Fruit fly (Drosophila melanogaster) whole organism, embryonic: ENCODE results near the gene Cad99C.

Experiments used
- Adf1 ChIP-seq: fragments of 200-800 bp; sonication (Bioruptor generic); IDR thresholded peaks from 2 replicates; pipeline ENCODE4 v1.3.6; 2022; ENCODE audit warnings: missing biosample characterization, missing genetic modification characterization
- Aef1 ChIP-seq: fragments of 200-800 bp; sonication (Bioruptor generic); IDR thresholded peaks from 3 replicates; pipeline ENCODE4 v1.3.6; 2022; ENCODE audit warnings: missing biosample characterization, missing genetic modification characterization
- BEAF-32 ChIP-seq: fragments of 200-800 bp; sonication (Bioruptor generic); optimal IDR thresholded peaks from 3 replicates; lab custom pipeline; 2017; ENCODE audit warnings: missing biosample characterization, missing genetic modification characterization, mild to moderate bottlenecking, moderate library complexity, missing genetic modification reagents
- BtbVII ChIP-seq: fragments of 200-800 bp; sonication (Bioruptor generic); optimal IDR thresholded peaks from 3 replicates; lab custom pipeline; 2017; ENCODE audit warnings: missing biosample characterization, mild to moderate bottlenecking, missing genetic modification characterization
- CG15269 ChIP-seq: fragments of 200-800 bp; sonication (Bioruptor generic); optimal IDR thresholded peaks from 2 replicates; lab custom pipeline; 2018; ENCODE audit warnings: missing biosample characterization, mild to moderate bottlenecking, missing genetic modification characterization, moderate library complexity
- CG15479 ChIP-seq: fragments of 200-800 bp; sonication (Bioruptor generic); optimal IDR thresholded peaks from 3 replicates; lab custom pipeline; 2019; ENCODE audit warnings: missing biosample characterization, mild to moderate bottlenecking, missing genetic modification characterization, moderate library complexity
- CG17829 ChIP-seq: fragments of 200-800 bp; optimal IDR thresholded peaks from 2 replicates; lab custom pipeline; 2019; ENCODE audit warnings: missing biosample characterization, mild to moderate bottlenecking, missing genetic modification characterization, moderate library complexity
- CG18011 ChIP-seq: fragments of 200-800 bp; sonication (Bioruptor generic); optimal IDR thresholded peaks from 2 replicates; lab custom pipeline; 2017; ENCODE audit warnings: missing biosample characterization, missing genetic modification characterization, mild to moderate bottlenecking, moderate library complexity, missing genotype
- CG18262 ChIP-seq: fragments of 200-800 bp; optimal IDR thresholded peaks from 3 replicates; lab custom pipeline; 2019; ENCODE audit warnings: missing biosample characterization, mild to moderate bottlenecking, missing genetic modification characterization, moderate library complexity
- CG18476 ChIP-seq: fragments of 200-800 bp; sonication (Bioruptor generic); optimal IDR thresholded peaks from 2 replicates; lab custom pipeline; 2016; ENCODE audit warnings: missing biosample characterization, mild to moderate bottlenecking, missing genetic modification characterization
- CG18764 ChIP-seq: fragments of 200-800 bp; sonication (Bioruptor generic); optimal IDR thresholded peaks from 3 replicates; lab custom pipeline; 2016; ENCODE audit warnings: missing biosample characterization, missing genetic modification characterization
- CG3065 ChIP-seq: fragments of 200-800 bp; sonication (Bioruptor generic); optimal IDR thresholded peaks from 2 replicates; lab custom pipeline; 2016; ENCODE audit warnings: missing biosample characterization, missing genetic modification characterization
- CG31388 ChIP-seq: fragments of 200-800 bp; sonication (Bioruptor generic); optimal IDR thresholded peaks from 2 replicates; lab custom pipeline; 2016; ENCODE audit warnings: missing biosample characterization, missing genetic modification characterization
- CG5245 ChIP-seq: fragments of 200-800 bp; sonication (Bioruptor generic); optimal IDR thresholded peaks from 3 replicates; lab custom pipeline; 2016; ENCODE audit warnings: missing biosample characterization, missing genetic modification characterization
- CG6689 ChIP-seq: fragments of 200-800 bp; sonication (Bioruptor generic); IDR thresholded peaks from 2 replicates; pipeline ENCODE4 v1.3.6; 2022; ENCODE audit warnings: missing biosample characterization, missing genetic modification characterization
- CG6765 ChIP-seq: fragments of 200-800 bp; sonication (Bioruptor generic); optimal IDR thresholded peaks from 3 replicates; lab custom pipeline; 2017; ENCODE audit warnings: missing biosample characterization, mild to moderate bottlenecking, missing genetic modification characterization
- CG6791 ChIP-seq: fragments of 200-800 bp; sonication (Bioruptor generic); IDR thresholded peaks from 3 replicates; pipeline ENCODE4 v1.3.6; 2022; ENCODE audit warnings: missing biosample characterization, missing genetic modification characterization; ENCODE audit not compliant: partially characterized antibody
- CG8924 ChIP-seq: fragments of 200-800 bp; optimal IDR thresholded peaks from 3 replicates; lab custom pipeline; 2019; ENCODE audit warnings: missing biosample characterization, mild to moderate bottlenecking, missing genetic modification characterization, moderate library complexity
- HLH4C ChIP-seq: fragments of 200-800 bp; sonication (Bioruptor generic); IDR thresholded peaks from 3 replicates; pipeline ENCODE4 v1.3.6; 2022; ENCODE audit warnings: missing biosample characterization, missing genetic modification characterization; ENCODE audit not compliant: partially characterized antibody
- HLH54F ChIP-seq: fragments of 200-800 bp; sonication (Bioruptor generic); optimal IDR thresholded peaks from 3 replicates; lab custom pipeline; 2016; ENCODE audit warnings: missing biosample characterization, missing genetic modification characterization
- HLHmδ ChIP-seq: fragments of 200-800 bp; sonication (Bioruptor generic); optimal IDR thresholded peaks from 2 replicates; lab custom pipeline; 2018; ENCODE audit warnings: missing biosample characterization, mild to moderate bottlenecking, missing genetic modification characterization, moderate library complexity
- Hmx ChIP-seq: fragments of 200-800 bp; sonication (Bioruptor generic); optimal IDR thresholded peaks from 2 replicates; lab custom pipeline; 2016; ENCODE audit warnings: missing biosample characterization, missing genetic modification characterization
- Jarid2 ChIP-seq: fragments of 200-800 bp; sonication (Bioruptor generic); optimal IDR thresholded peaks from 3 replicates; lab custom pipeline; 2017; ENCODE audit warnings: mild to moderate bottlenecking, missing biosample characterization, missing genetic modification reagents, missing genetic modification characterization
- MTF-1 ChIP-seq: fragments of 200-800 bp; sonication (Bioruptor generic); optimal IDR thresholded peaks from 2 replicates; lab custom pipeline; 2018; ENCODE audit warnings: missing biosample characterization, mild to moderate bottlenecking, missing genetic modification characterization, borderline replicate concordance
- Opbp ChIP-seq: fragments of 200-800 bp; sonication (Bioruptor generic); IDR thresholded peaks from 3 replicates; pipeline ENCODE4 v1.3.6; 2022; ENCODE audit warnings: missing biosample characterization, missing genetic modification characterization; ENCODE audit not compliant: partially characterized antibody
- Optix ChIP-seq: fragments of 200-800 bp; sonication (Bioruptor generic); IDR thresholded peaks from 3 replicates; pipeline ENCODE4 v1.3.6; 2022; ENCODE audit warnings: missing biosample characterization, missing genetic modification characterization
- Ptx1 ChIP-seq: fragments of 200-800 bp; sonication (Bioruptor generic); IDR thresholded peaks from 2 replicates; pipeline ENCODE4 v1.3.6; 2022; ENCODE audit warnings: missing biosample characterization, missing genetic modification characterization
- Xrp1 ChIP-seq: fragments of 200-800 bp; sonication (Bioruptor generic); IDR thresholded peaks from 2 replicates; pipeline ENCODE4 v1.3.6; 2022; ENCODE audit warnings: missing biosample characterization, missing genetic modification characterization
- amos ChIP-seq: fragments of 200-800 bp; sonication (Bioruptor generic); IDR thresholded peaks from 2 replicates; pipeline ENCODE4 v1.3.6; 2022; ENCODE audit warnings: missing biosample characterization, missing genetic modification characterization; ENCODE audit not compliant: partially characterized antibody
- aop ChIP-seq: fragments of 200-800 bp; sonication (Bioruptor generic); IDR thresholded peaks from 2 replicates; pipeline ENCODE4 v1.3.6; 2022; ENCODE audit warnings: missing biosample characterization, missing genetic modification characterization
- ara ChIP-seq: fragments of 200-800 bp; sonication (Bioruptor generic); IDR thresholded peaks from 2 replicates; pipeline ENCODE4 v1.3.6; 2022; ENCODE audit warnings: missing biosample characterization, missing genetic modification characterization
- chn ChIP-seq: fragments of 200-800 bp; sonication (Bioruptor generic); optimal IDR thresholded peaks from 2 replicates; lab custom pipeline; 2016; ENCODE audit warnings: missing biosample characterization, missing genetic modification characterization
- da ChIP-seq: fragments of 200-800 bp; sonication (Bioruptor generic); optimal IDR thresholded peaks from 2 replicates; lab custom pipeline; 2016; ENCODE audit warnings: missing biosample characterization, missing genetic modification characterization
- dpn ChIP-seq, 2 experiments: fragments of 200-800 bp; sonication (Bioruptor generic); optimal IDR thresholded peaks; 3 replicates each; lab custom pipeline; 2016; ENCODE audit warnings: missing biosample characterization in 2 of 2, missing genetic modification characterization in 2 of 2
- fd102C ChIP-seq: fragments of 200-800 bp; sonication (Bioruptor generic); optimal IDR thresholded peaks from 2 replicates; lab custom pipeline; 2018; ENCODE audit warnings: missing biosample characterization, mild to moderate bottlenecking, missing genetic modification characterization, moderate library complexity
- fru ChIP-seq: fragments of >200 bp; optimal IDR thresholded peaks from 2 replicates; lab custom pipeline; 2017
- jumu ChIP-seq: fragments of 200-800 bp; sonication (Bioruptor generic); optimal IDR thresholded peaks from 3 replicates; lab custom pipeline; 2016; ENCODE audit warnings: missing biosample characterization, missing genetic modification characterization
- kay ChIP-seq: fragments of 200-800 bp; sonication (Bioruptor generic); optimal IDR thresholded peaks from 2 replicates; lab custom pipeline; 2016; ENCODE audit warnings: missing biosample characterization, missing genetic modification characterization
- kni ChIP-seq: fragments of 200-800 bp; sonication (Bioruptor generic); optimal IDR thresholded peaks from 3 replicates; lab custom pipeline; 2017; ENCODE audit warnings: mild to moderate bottlenecking, missing biosample characterization, missing genetic modification reagents, missing genetic modification characterization
- nerfin-1 ChIP-seq: fragments of 200-800 bp; sonication (Bioruptor generic); optimal IDR thresholded peaks from 3 replicates; lab custom pipeline; 2019; ENCODE audit warnings: missing biosample characterization, mild to moderate bottlenecking, missing genetic modification characterization, moderate library complexity
- pan ChIP-seq, 4 experiments: fragments of >200 bp in 3 of 4; fragments of 200-800 bp in 1 of 4; sonication (Bioruptor generic) in 1 of 4; optimal IDR thresholded peaks in 3 of 4; IDR thresholded peaks in 1 of 4; 2 replicates each; pipeline versions ENCODE4 v1.3.6 to Lab custom; 2017 to 2022; ENCODE audit warnings: missing biosample characterization in 2 of 4, missing genetic modification characterization in 2 of 4, mixed read lengths in 1 of 4
- phol ChIP-seq: fragments of 200-800 bp; sonication (Bioruptor generic); optimal IDR thresholded peaks from 3 replicates; lab custom pipeline; 2018; ENCODE audit warnings: missing biosample characterization, mild to moderate bottlenecking, missing genetic modification characterization, moderate library complexity
- pros ChIP-seq: fragments of 200-800 bp; sonication (Bioruptor generic); optimal IDR thresholded peaks from 3 replicates; lab custom pipeline; 2019; ENCODE audit warnings: missing biosample characterization, mild to moderate bottlenecking, missing genetic modification characterization, moderate library complexity
- pzg ChIP-seq: fragments of 200-800 bp; sonication (Bioruptor generic); optimal IDR thresholded peaks from 3 replicates; lab custom pipeline; 2018; ENCODE audit warnings: missing biosample characterization, mild to moderate bottlenecking, missing genetic modification characterization, moderate library complexity
- rib ChIP-seq: fragments of 200-800 bp; sonication (Bioruptor generic); IDR thresholded peaks from 2 replicates; pipeline ENCODE4 v1.3.6; 2022; ENCODE audit warnings: missing biosample characterization, missing genetic modification characterization
- sqz ChIP-seq: fragments of 200-800 bp; sonication (Bioruptor generic); optimal IDR thresholded peaks from 3 replicates; lab custom pipeline; 2018; ENCODE audit warnings: missing biosample characterization, mild to moderate bottlenecking, missing genetic modification characterization
- tna ChIP-seq: fragments of 200-800 bp; sonication (Bioruptor generic); IDR thresholded peaks from 2 replicates; pipeline ENCODE4 v1.3.6; 2022; ENCODE audit warnings: missing biosample characterization, missing genetic modification characterization; ENCODE audit not compliant: partially characterized antibody
- unc-4 ChIP-seq: fragments of 200-800 bp; sonication (Bioruptor generic); IDR thresholded peaks from 2 replicates; pipeline ENCODE4 v1.3.6; 2022; ENCODE audit warnings: missing biosample characterization, missing genetic modification characterization; ENCODE audit not compliant: partially characterized antibody

Cad99C gene

dm6 chr3R:29876733-29877193 is 35.3 kb downstream of the Cad99C start, which contains the start of gene CG31038 (continued):
- TF ChIP-seq CG18262 (tag; lab: Kevin White, UChicago) (peak; percentile 37), CG6689 (GFP tag; lab: Robert Waterston, UW) (peak; percentile 25; the same call in 1 of the 2 replicates), CG18011 (no peak), amos (GFP tag; lab: Robert Waterston, UW) (peak; percentile 39; the same call in 1 of the 2 replicates), HLH4C (GFP tag; lab: Robert Waterston, UW) (peak; percentile 42; the same call in 1 of the 3 replicates), BtbVII (no peak), pros (peak; percentile 34), HLH54F (GFP tag; lab: Kevin White, UChicago) (no peak), jumu (GFP tag; lab: Kevin White, UChicago) (no peak), CG15479 (GFP tag; lab: Kevin White, UChicago) (peak; percentile 85), CG17829 (tag; lab: Kevin White, UChicago) (peak; percentile 20), Optix (GFP tag; lab: Robert Waterston, UW) (0 out of 3 replicates have a peak, but pooled peaks have one; percentile 26), BEAF-32 (GFP tag; lab: Kevin White, UChicago) (peak; percentile 13), Aef1 (peak; percentile 66), CG3065 (GFP tag; lab: Kevin White, UChicago) (no peak), CG15269 (tag; lab: Kevin White, UChicago) (peak; percentile 3), CG5245 (no peak), HLHmδ (GFP tag; lab: Kevin White, UChicago) (peak; percentile 89), rib (peak; percentile 59; the same call in 1 of the 2 replicates), MTF-1 (GFP tag; lab: Kevin White, UChicago) (peak; percentile 40), CG31388 (GFP tag; lab: Kevin White, UChicago) (no peak), nerfin-1 (tag; lab: Kevin White, UChicago) (peak; percentile 20), Opbp (peak; percentile 62; the same call in 2 of the 3 replicates), dpn (GFP tag; optimal IDR thresholded peaks at IDR 0.05; lab: Kevin White, UChicago) (peak in 1 of 2 experiments; percentile 20), Hmx (GFP tag; lab: Kevin White, UChicago) (no peak), fd102C (GFP tag; lab: Kevin White, UChicago) (no peak), Adf1 (GFP tag; lab: Robert Waterston, UW) (0 out of 2 replicates have a peak, but pooled peaks have one; percentile 7), pan (optimal IDR thresholded peaks at IDR 0.05; lab: Kevin White, UChicago) (no peak), pan (GFP tag; optimal IDR thresholded peaks at IDR 0.05 in 1 of 2, IDR thresholded peaks at IDR 0.05 in 1 of 2) (peak in 1 of 2 experiments; percentile 62), phol (tag; lab: Kevin White, UChicago) (no peak), CG6765 (GFP tag; lab: Kevin White, UChicago) (no peak), ara (GFP tag; lab: Robert Waterston, UW) (peak; percentile 61; the same call in 1 of the 2 replicates), da (GFP tag; lab: Kevin White, UChicago) (no peak), CG18476 (GFP tag; lab: Kevin White, UChicago) (no peak), CG8924 (tag; lab: Kevin White, UChicago) (peak; percentile 13), pzg (no peak), kay (GFP tag; lab: Kevin White, UChicago) (peak; percentile 43), Jarid2 (peak; percentile 96), CG6791 (peak; percentile 69; the same call in 2 of the 3 replicates), kni (GFP tag; lab: Kevin White, UChicago) (peak; percentile 58), unc-4 (GFP tag; lab: Robert Waterston, UW) (peak; percentile 40; the same call in 1 of the 2 replicates), Xrp1 (GFP tag; lab: Robert Waterston, UW) (peak; percentile 28; the same call in 1 of the 2 replicates), Ptx1 (no peak), aop (GFP tag; lab: Robert Waterston, UW) (0 out of 2 replicates have a peak, but pooled peaks have one; percentile 3), tna (GFP tag; lab: Robert Waterston, UW) (peak; percentile 50; the same call in 1 of the 2 replicates), CG18764 (no peak), fru (lab: Kevin White, UChicago) (no peak), sqz (GFP tag; lab: Kevin White, UChicago) (no peak), chn (GFP tag; lab: Kevin White, UChicago) (peak; percentile 26)
